Worm (Caenorhabditis elegans): Measurements from ENCODE around the gene B0361.3.

- no peak for TF ChIP-seq flt-1 (GFP tag; IDR thresholded peaks at IDR 0.05)
- no peak for TF ChIP-seq pes-1 (GFP tag; IDR thresholded peaks at IDR 0.05)
- TF ChIP-seq ama-1 (optimal IDR thresholded peaks at IDR 0.05) = no peak
- no peak for TF ChIP-seq hnd-1 (tag; optimal IDR thresholded peaks at IDR 0.05)
- no peak for TF ChIP-seq hmbx-1 (tag; optimal IDR thresholded peaks at IDR 0.05)
- TF ChIP-seq scrt-1 (GFP tag; IDR thresholded peaks at IDR 0.05) = no peak
- no peak for TF ChIP-seq ceh-13 (GFP tag; optimal IDR thresholded peaks at IDR 0.05)
- no peak for TF ChIP-seq hmg-4 (GFP tag; optimal IDR thresholded peaks at IDR 0.05)
- TF ChIP-seq sea-1 (GFP tag; conservative IDR thresholded peaks at IDR 0.05) = no peak
- TF ChIP-seq ets-7 (tag; optimal IDR thresholded peaks at IDR 0.05) = no peak
These were observed 10.0 kb downstream of the B0361.3 start for ce11 chrIII:7291216-7291615.

Data from whole organism, early embryonic.